Fruit fly (Drosophila melanogaster) S2 (cell line): Measurements from ENCODE around the gene Nep6.

ENCODE experiments used
- CG8478 ChIP-seq: fragments of >200 bp; optimal IDR thresholded peaks from 2 replicates; lab custom pipeline; 2018
- CTCF ChIP-seq, 2 experiments: fragments of >200 bp; optimal IDR thresholded peaks; 2 replicates each; lab custom pipeline; 2018

- no peak for TF ChIP-seq CTCF (optimal IDR thresholded peaks at IDR 0.05; lab: Kevin White, UChicago)
- no peak for TF ChIP-seq CG8478 (lab: Kevin White, UChicago)
These were observed 49.7 kb upstream of the Nep6 start for dm6 chrX:12751786-12752187.
